Worm (Caenorhabditis elegans) whole organism, late embryonic: ENCODE results near the gene T19D12.1.
"Not testable (repeated sequence)": the region's sequence is repeated elsewhere in the genome, so short reads cannot be mapped to it uniquely, and the experiment has no call there.

Source experiments
- ahr-1 ChIP-seq: sonication (generic microtip); optimal IDR thresholded peaks from 2 replicates; lab custom pipeline; 2016; ENCODE audit warnings: missing genetic modification characterization, missing compliant biosample characterization
- ama-1 ChIP-seq: fragments of 150-350 bp; optimal IDR thresholded peaks from 2 replicates; lab custom pipeline; 2014
- elt-4 ChIP-seq: sonication (generic microtip); optimal IDR thresholded peaks from 2 replicates; lab custom pipeline; 2016; ENCODE audit warnings: missing genetic modification characterization, missing compliant biosample characterization
- ets-4 ChIP-seq: sonication (generic microtip); optimal IDR thresholded peaks from 2 replicates; lab custom pipeline; 2016; ENCODE audit warnings: missing genetic modification characterization, missing compliant biosample characterization
- fax-1 ChIP-seq: sonication (generic microtip); optimal IDR thresholded peaks from 2 replicates; lab custom pipeline; 2016; ENCODE audit warnings: missing genotype, missing genetic modification characterization, missing compliant biosample characterization
- fkh-10 ChIP-seq: fragments of 150-350 bp; optimal IDR thresholded peaks from 2 replicates; lab custom pipeline; 2014; ENCODE audit warnings: missing biosample characterization, missing genetic modification reagents, missing genetic modification characterization
- nhr-11 ChIP-seq: fragments of 150-350 bp; optimal IDR thresholded peaks from 2 replicates; lab custom pipeline; 2014; ENCODE audit warnings: missing biosample characterization, missing genetic modification characterization
- syd-9 ChIP-seq: sonication (generic microtip); optimal IDR thresholded peaks from 2 replicates; lab custom pipeline; 2016; ENCODE audit warnings: mild to moderate bottlenecking, missing genetic modification characterization, moderate library complexity, missing compliant biosample characterization

DNA sequence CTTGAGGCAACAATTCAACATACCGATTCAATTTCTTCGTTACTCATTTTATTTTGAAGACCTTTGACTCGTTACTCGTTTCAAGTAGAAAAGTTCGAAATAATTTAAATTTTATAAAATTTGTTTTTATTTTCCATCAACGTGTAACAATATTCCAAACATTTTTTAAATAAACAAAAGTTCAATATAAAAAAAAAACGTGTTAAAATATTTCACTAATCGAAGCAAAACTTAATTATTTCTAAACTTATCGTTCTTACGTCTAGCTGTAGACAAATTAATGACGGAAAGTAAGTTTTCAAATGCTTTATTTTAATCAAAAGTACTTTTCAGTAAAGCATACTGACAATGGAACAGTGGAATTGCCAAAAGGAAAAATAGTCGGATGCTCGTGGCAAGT is 39.5 kb upstream of the T19D12.1 start, which contains the start of the genes F54H5.5 and F54H5.2:
- TF ChIP-seq syd-9 (tag; lab: Kevin White, UChicago); ets-4 (tag; lab: Kevin White, UChicago); fax-1 (tag; lab: Kevin White, UChicago); nhr-11 (tag; lab: Kevin White, UChicago); ama-1; elt-4 (tag; lab: Kevin White, UChicago); fkh-10 (GFP tag; lab: Kevin White, UChicago); ahr-1 (tag; lab: Kevin White, UChicago): not testable (repeated sequence)
